Worm (Caenorhabditis elegans): ENCODE results near the gene cut-1.

The cut-1 gene

DNA sequence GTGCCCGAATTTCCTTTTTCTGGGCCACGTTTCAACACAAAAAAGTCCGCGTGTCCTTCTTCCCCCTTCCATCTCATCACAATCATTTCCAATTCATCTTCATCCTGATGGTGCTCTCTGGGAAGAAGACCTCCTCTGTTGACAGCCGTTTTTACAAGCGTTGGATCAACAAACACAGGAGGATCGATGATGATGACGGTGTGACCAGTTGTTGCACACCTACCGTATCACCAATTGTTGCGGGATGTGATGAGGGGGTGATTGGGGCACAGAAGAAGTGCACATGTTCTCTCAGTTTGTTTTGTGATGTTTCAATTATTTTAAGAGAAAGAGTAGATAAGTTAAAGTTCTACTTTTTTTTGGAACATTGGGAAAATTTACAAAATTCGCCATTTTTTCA is 6.6 kb downstream of the cut-1 start:
- TF ChIP-seq nhr-84 (tag; optimal IDR thresholded peaks at IDR 0.05) (no peak), efl-1 (optimal IDR thresholded peaks at IDR 0.05) (no peak), efl-1 (GFP tag; optimal IDR thresholded peaks at IDR 0.05 in 1 of 2) (peak in 1 of 2 experiments; percentile 37), rnt-1 (tag; optimal IDR thresholded peaks at IDR 0.05) (peak; percentile 76), lin-14 (GFP tag; optimal IDR thresholded peaks at IDR 0.05) (peak; percentile 52), lsy-2 (tag; optimal IDR thresholded peaks at IDR 0.05) (peak; percentile 27 to 78), unc-130 (tag; optimal IDR thresholded peaks at IDR 0.05) (peak; percentile 70), nhr-71 (tag; optimal IDR thresholded peaks at IDR 0.05) (peak; percentile 55), nhr-47 (tag; optimal IDR thresholded peaks at IDR 0.05) (no peak)

DNA sequence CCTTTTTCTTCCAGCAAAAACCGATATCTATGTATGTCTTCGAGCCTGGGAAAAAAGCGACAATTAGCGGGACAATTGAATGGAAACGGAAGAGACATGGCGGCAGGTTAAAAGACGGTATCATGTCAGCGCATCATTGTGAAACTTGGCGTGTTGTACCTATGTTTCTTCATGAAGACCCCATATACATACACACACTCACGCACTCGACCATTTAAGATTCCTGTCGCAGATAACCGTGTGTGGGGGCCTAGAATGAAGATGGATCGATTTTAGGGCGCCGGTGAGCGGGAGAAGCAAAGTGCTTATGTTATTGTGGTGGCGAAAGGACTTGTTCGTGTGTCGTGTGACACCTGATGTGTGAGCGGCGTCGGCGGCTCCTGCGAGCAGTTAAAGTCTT is 8.0 kb downstream of the cut-1 start:
- TF ChIP-seq rnt-1 (tag; optimal IDR thresholded peaks at IDR 0.05) (peak; percentile 10), mdl-1 (tag; optimal IDR thresholded peaks at IDR 0.05) (no peak)

DNA sequence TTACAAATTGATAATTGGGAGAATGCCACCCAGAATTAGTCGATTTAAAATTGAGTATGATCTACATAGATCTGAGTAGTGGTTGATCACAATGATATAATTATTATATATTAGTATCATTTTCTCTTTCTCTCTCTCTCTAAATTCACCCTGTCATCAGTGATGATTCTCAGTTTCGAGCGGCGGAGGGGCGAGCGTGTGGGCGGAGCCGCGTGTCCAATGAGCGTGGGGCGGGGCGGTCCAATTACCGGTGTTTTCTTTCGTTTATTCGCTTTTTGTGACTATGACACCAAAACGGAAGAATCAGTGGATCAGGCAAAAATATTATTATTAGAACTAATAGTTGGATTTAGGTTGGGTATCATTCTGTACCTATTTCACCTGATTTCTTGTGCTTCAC is 11.0 kb downstream of the cut-1 start:
- no peak for TF ChIP-seq lir-3 (tag; optimal IDR thresholded peaks at IDR 0.05; ENCODE audit: poor library complexity)
- no peak for TF ChIP-seq unc-62 (GFP tag; optimal IDR thresholded peaks at IDR 0.05)
- TF ChIP-seq tlp-1 (tag; optimal IDR thresholded peaks at IDR 0.05): no peak
- no peak for TF ChIP-seq snu-23 (GFP tag; optimal IDR thresholded peaks at IDR 0.05)
- no peak for TF ChIP-seq swsn-7 (tag; optimal IDR thresholded peaks at IDR 0.05)
- TF ChIP-seq nhr-47 (tag; optimal IDR thresholded peaks at IDR 0.05): no peak
- no peak for TF ChIP-seq fkh-10 (GFP tag; optimal IDR thresholded peaks at IDR 0.05)
- no peak for TF ChIP-seq sptf-1 (tag; optimal IDR thresholded peaks at IDR 0.05)
- peak; percentile 56 for TF ChIP-seq nhr-85 (tag)
- no peak for TF ChIP-seq vab-15 (tag; optimal IDR thresholded peaks at IDR 0.05)
- no peak for TF ChIP-seq aha-1 (tag; optimal IDR thresholded peaks at IDR 0.05)
- TF ChIP-seq unc-130 (tag; optimal IDR thresholded peaks at IDR 0.05): peak; percentile 32
- peak; percentile 32 for TF ChIP-seq blmp-1 (tag; optimal IDR thresholded peaks at IDR 0.05)
- peak; percentile 1 for TF ChIP-seq nhr-90 (tag; optimal IDR thresholded peaks at IDR 0.05; ENCODE audit: poor library complexity)
- no peak for TF ChIP-seq hpl-2 (GFP tag; optimal IDR thresholded peaks at IDR 0.05)
- TF ChIP-seq pax-3 (tag; optimal IDR thresholded peaks at IDR 0.05): no peak
- no peak for TF ChIP-seq C16A3.4 (tag; optimal IDR thresholded peaks at IDR 0.05)
- TF ChIP-seq ceh-63 (GFP tag; optimal IDR thresholded peaks at IDR 0.05): no peak
- TF ChIP-seq unc-98 (GFP tag; IDR thresholded peaks at IDR 0.05): no peak
- TF ChIP-seq nhr-237 (tag; optimal IDR thresholded peaks at IDR 0.05): no peak
- no peak for TF ChIP-seq grh-1 (GFP tag; IDR thresholded peaks at IDR 0.05)
- no peak for TF ChIP-seq nhr-76 (tag; optimal IDR thresholded peaks at IDR 0.05)
- TF ChIP-seq ceh-88 (GFP tag; IDR thresholded peaks at IDR 0.05): no peak
- TF ChIP-seq ama-1 (optimal IDR thresholded peaks at IDR 0.05): no peak
- no peak for TF ChIP-seq nhr-20 (tag; optimal IDR thresholded peaks at IDR 0.05)
- TF ChIP-seq nhr-28 (tag; optimal IDR thresholded peaks at IDR 0.05): no peak
- TF ChIP-seq fos-1 (tag; optimal IDR thresholded peaks at IDR 0.05): no peak
- no peak for TF ChIP-seq sup-37 (GFP tag; optimal IDR thresholded peaks at IDR 0.05)
- no peak for TF ChIP-seq mdl-1 (tag; optimal IDR thresholded peaks at IDR 0.05)
- no peak for TF ChIP-seq fkh-4 (tag; optimal IDR thresholded peaks at IDR 0.05; ENCODE audit: borderline replicate concordance)
- no peak for TF ChIP-seq elt-2 (tag; optimal IDR thresholded peaks at IDR 0.05)
- no peak for TF ChIP-seq unc-30 (tag; optimal IDR thresholded peaks at IDR 0.05)
- TF ChIP-seq jun-1 (tag; optimal IDR thresholded peaks at IDR 0.05): no peak
- TF ChIP-seq F16B12.6 (tag; optimal IDR thresholded peaks at IDR 0.05): no peak
- no peak for TF ChIP-seq nhr-12 (tag; optimal IDR thresholded peaks at IDR 0.05)
- TF ChIP-seq ztf-11 (tag; optimal IDR thresholded peaks at IDR 0.05): no peak
- TF ChIP-seq dpl-1 (GFP tag; optimal IDR thresholded peaks at IDR 0.05): no peak
- TF ChIP-seq aly-2 (tag; optimal IDR thresholded peaks at IDR 0.05): no peak
- TF ChIP-seq zip-4 (GFP tag; optimal IDR thresholded peaks at IDR 0.05): no peak
- TF ChIP-seq lin-13 (GFP tag; optimal IDR thresholded peaks at IDR 0.05): no peak
- TF ChIP-seq tbx-2 (tag; optimal IDR thresholded peaks at IDR 0.05): peak; percentile 6
- TF ChIP-seq fkh-8 (tag; optimal IDR thresholded peaks at IDR 0.05): no peak
- no peak for TF ChIP-seq skn-1 (tag; optimal IDR thresholded peaks at IDR 0.05)
- TF ChIP-seq ztf-4 (tag; optimal IDR thresholded peaks at IDR 0.05): no peak
- no peak for TF ChIP-seq nhr-84 (tag; optimal IDR thresholded peaks at IDR 0.05)
